Fruit fly (Drosophila melanogaster) whole organism, embryonic: ENCODE results near the gene CG14440.

Experiments
- Aef1 ChIP-seq: fragments of 200-800 bp; sonication (Bioruptor generic); IDR thresholded peaks from 3 replicates; pipeline ENCODE4 v1.3.6; 2022; ENCODE audit warnings: missing biosample characterization, missing genetic modification characterization
- Atf-2 ChIP-seq: fragments of 200-800 bp; sonication (Bioruptor generic); optimal IDR thresholded peaks from 2 replicates; lab custom pipeline; 2016; ENCODE audit warnings: missing biosample characterization, missing genetic modification characterization
- B-H1 ChIP-seq: fragments of 200-800 bp; sonication (Bioruptor generic); IDR thresholded peaks from 3 replicates; pipeline ENCODE4 v1.3.6; 2022; ENCODE audit warnings: missing biosample characterization, missing genetic modification characterization
- CG10959 ChIP-seq: fragments of 200-800 bp; sonication (Bioruptor generic); IDR thresholded peaks from 2 replicates; pipeline ENCODE4 v1.3.6; 2022; ENCODE audit warnings: missing biosample characterization, missing genetic modification characterization
- CG10979 ChIP-seq: fragments of 200-800 bp; sonication (Bioruptor generic); optimal IDR thresholded peaks from 2 replicates; lab custom pipeline; 2018; ENCODE audit warnings: missing biosample characterization, mild to moderate bottlenecking, missing genetic modification characterization, moderate library complexity
- CG14710 ChIP-seq: fragments of 200-800 bp; sonication (Bioruptor generic); optimal IDR thresholded peaks from 3 replicates; lab custom pipeline; 2019; ENCODE audit warnings: missing biosample characterization, mild to moderate bottlenecking, missing genetic modification characterization, moderate library complexity
- CG15011 ChIP-seq: fragments of 200-800 bp; sonication (Bioruptor generic); optimal IDR thresholded peaks from 3 replicates; lab custom pipeline; 2018; ENCODE audit warnings: missing biosample characterization, mild to moderate bottlenecking, missing genetic modification characterization
- CG15073 ChIP-seq: fragments of 200-800 bp; sonication (Bioruptor generic); optimal IDR thresholded peaks from 2 replicates; lab custom pipeline; 2016; ENCODE audit warnings: missing biosample characterization, missing genetic modification characterization
- CG17612 ChIP-seq: fragments of 200-800 bp; sonication (Bioruptor generic); IDR thresholded peaks from 2 replicates; pipeline ENCODE4 v1.3.6; 2022; ENCODE audit warnings: missing biosample characterization, missing genetic modification characterization
- CG17802 ChIP-seq: fragments of 200-800 bp; sonication (Bioruptor generic); optimal IDR thresholded peaks from 2 replicates; lab custom pipeline; 2018; ENCODE audit warnings: missing biosample characterization, mild to moderate bottlenecking, missing genetic modification characterization, moderate library complexity
- CG1792 ChIP-seq: fragments of 200-800 bp; sonication (Bioruptor generic); optimal IDR thresholded peaks from 2 replicates; lab custom pipeline; 2016; ENCODE audit warnings: missing biosample characterization, missing genetic modification characterization
- CG3726 ChIP-seq: fragments of 200-800 bp; sonication (Bioruptor generic); IDR thresholded peaks from 3 replicates; pipeline ENCODE4, ENCODE4 v1.3.6; 2022; ENCODE audit warnings: missing biosample characterization, missing genetic modification characterization
- CG3847 ChIP-seq: fragments of 200-800 bp; sonication (Bioruptor generic); IDR thresholded peaks from 2 replicates; pipeline ENCODE4 v1.3.6; 2022; ENCODE audit warnings: missing biosample characterization, missing genetic modification characterization
- CG3995 ChIP-seq: fragments of 200-800 bp; sonication (Bioruptor generic); optimal IDR thresholded peaks from 3 replicates; lab custom pipeline; 2016; ENCODE audit warnings: missing biosample characterization, missing genetic modification characterization
- CG4730 ChIP-seq: fragments of 200-800 bp; sonication (Bioruptor generic); IDR thresholded peaks from 2 replicates; pipeline ENCODE4 v1.3.6; 2022; ENCODE audit warnings: missing biosample characterization, missing genetic modification characterization
- CG6765 ChIP-seq: fragments of 200-800 bp; sonication (Bioruptor generic); optimal IDR thresholded peaks from 3 replicates; lab custom pipeline; 2017; ENCODE audit warnings: missing biosample characterization, mild to moderate bottlenecking, missing genetic modification characterization
- CG7928 ChIP-seq: fragments of 200-800 bp; sonication (Bioruptor generic); optimal IDR thresholded peaks from 2 replicates; lab custom pipeline; 2017; ENCODE audit warnings: missing biosample characterization, mild to moderate bottlenecking, missing genetic modification characterization
- CG8290 ChIP-seq, 3 experiments: fragments of 200-800 bp; sonication (Bioruptor generic); optimal IDR thresholded peaks; 2 replicates each; lab custom pipeline; 2016 to 2019; ENCODE audit warnings: missing biosample characterization in 3 of 3, missing genetic modification characterization in 3 of 3, mild to moderate bottlenecking in 2 of 3, moderate library complexity in 1 of 3
- CG8388 ChIP-seq: fragments of 200-800 bp; sonication (Bioruptor generic); optimal IDR thresholded peaks from 2 replicates; lab custom pipeline; 2019; ENCODE audit warnings: missing biosample characterization, mild to moderate bottlenecking, missing genetic modification characterization, moderate library complexity
- CG9437 ChIP-seq: fragments of 200-800 bp; sonication (Bioruptor generic); optimal IDR thresholded peaks from 2 replicates; lab custom pipeline; 2018; ENCODE audit warnings: missing biosample characterization, mild to moderate bottlenecking, missing genetic modification characterization
- Dad ChIP-seq: fragments of 200-800 bp; sonication (Bioruptor generic); optimal IDR thresholded peaks from 3 replicates; lab custom pipeline; 2016; ENCODE audit warnings: missing biosample characterization, missing genetic modification characterization
- Dp ChIP-seq: fragments of 200-800 bp; sonication (Bioruptor generic); optimal IDR thresholded peaks from 2 replicates; lab custom pipeline; 2018; ENCODE audit warnings: missing biosample characterization, mild to moderate bottlenecking, missing genetic modification characterization, moderate library complexity
- Ets97D ChIP-seq: fragments of 200-800 bp; sonication (Bioruptor generic); optimal IDR thresholded peaks from 3 replicates; lab custom pipeline; 2016; ENCODE audit warnings: missing biosample characterization, missing genetic modification characterization
- Fer3 ChIP-seq: fragments of 200-800 bp; sonication (Bioruptor generic); optimal IDR thresholded peaks from 2 replicates; lab custom pipeline; 2018; ENCODE audit warnings: missing biosample characterization, mild to moderate bottlenecking, missing genetic modification characterization, moderate library complexity
- Gsc ChIP-seq: fragments of 200-800 bp; sonication (Bioruptor generic); IDR thresholded peaks from 2 replicates; pipeline ENCODE4 v1.3.6; 2022; ENCODE audit warnings: missing biosample characterization, missing genetic modification characterization
- Hmx ChIP-seq: fragments of 200-800 bp; sonication (Bioruptor generic); optimal IDR thresholded peaks from 2 replicates; lab custom pipeline; 2016; ENCODE audit warnings: missing biosample characterization, missing genetic modification characterization
- NK7.1 ChIP-seq: fragments of 200-800 bp; sonication (Bioruptor generic); optimal IDR thresholded peaks from 3 replicates; lab custom pipeline; 2016; ENCODE audit warnings: missing biosample characterization, missing genetic modification characterization
- Oli ChIP-seq: fragments of 200-800 bp; sonication (Bioruptor generic); optimal IDR thresholded peaks from 2 replicates; lab custom pipeline; 2018; ENCODE audit warnings: missing biosample characterization, mild to moderate bottlenecking, missing genetic modification characterization, moderate library complexity
- Xrp1 ChIP-seq: fragments of 200-800 bp; sonication (Bioruptor generic); IDR thresholded peaks from 2 replicates; pipeline ENCODE4 v1.3.6; 2022; ENCODE audit warnings: missing biosample characterization, missing genetic modification characterization
- amos ChIP-seq: fragments of 200-800 bp; sonication (Bioruptor generic); IDR thresholded peaks from 2 replicates; pipeline ENCODE4 v1.3.6; 2022; ENCODE audit warnings: missing biosample characterization, missing genetic modification characterization; ENCODE audit not compliant: partially characterized antibody
- az2 ChIP-seq: fragments of 200-800 bp; sonication (Bioruptor generic); optimal IDR thresholded peaks from 3 replicates; lab custom pipeline; 2016; ENCODE audit warnings: missing biosample characterization, missing genetic modification characterization
- chif ChIP-seq, 2 experiments: fragments of 200-800 bp; sonication (Bioruptor generic); optimal IDR thresholded peaks; 3 replicates each; lab custom pipeline; 2016; ENCODE audit warnings: missing biosample characterization in 2 of 2, missing genetic modification characterization in 2 of 2
- crol ChIP-seq: fragments of 200-800 bp; sonication (Bioruptor generic); IDR thresholded peaks from 2 replicates; pipeline ENCODE4 v1.3.6; 2022; ENCODE audit warnings: missing biosample characterization, missing genetic modification characterization
- crp ChIP-seq, 2 experiments: fragments of 200-800 bp; sonication (Bioruptor generic); optimal IDR thresholded peaks; 2 replicates in 1 of 2; 3 replicates in 1 of 2; lab custom pipeline; 2017; ENCODE audit warnings: missing biosample characterization in 2 of 2, missing genetic modification characterization in 2 of 2, mild to moderate bottlenecking in 1 of 2, moderate library complexity in 1 of 2
- dm ChIP-seq: fragments of 200-800 bp; sonication (Bioruptor generic); optimal IDR thresholded peaks from 3 replicates; lab custom pipeline; 2016; ENCODE audit warnings: missing biosample characterization, missing genetic modification characterization
- dmrt11E ChIP-seq: fragments of 200-800 bp; sonication (Bioruptor generic); optimal IDR thresholded peaks from 3 replicates; lab custom pipeline; 2018; ENCODE audit warnings: missing biosample characterization, mild to moderate bottlenecking, missing genetic modification characterization, moderate library complexity
- dysf ChIP-seq: fragments of 200-800 bp; sonication (Bioruptor generic); IDR thresholded peaks from 3 replicates; pipeline ENCODE4 v1.3.6; 2022; ENCODE audit warnings: missing biosample characterization, missing genetic modification characterization
- ems ChIP-seq: fragments of 200-800 bp; sonication (Bioruptor generic); optimal IDR thresholded peaks from 3 replicates; lab custom pipeline; 2016; ENCODE audit warnings: missing biosample characterization, missing genetic modification characterization
- en ChIP-seq: fragments of 200-800 bp; sonication (Bioruptor generic); optimal IDR thresholded peaks from 2 replicates; lab custom pipeline; 2016; ENCODE audit warnings: missing biosample characterization, missing genetic modification characterization
- esg ChIP-seq: fragments of 200-800 bp; sonication (Bioruptor generic); conservative IDR thresholded peaks from 2 replicates; pipeline ENCODE4 v1.3.6; 2022; ENCODE audit warnings: missing biosample characterization, missing genetic modification characterization
- hbn ChIP-seq: fragments of 200-800 bp; sonication (Bioruptor generic); IDR thresholded peaks from 2 replicates; pipeline ENCODE4 v1.3.6; 2022; ENCODE audit warnings: missing biosample characterization, missing genetic modification characterization; ENCODE audit not compliant: partially characterized antibody
- ind ChIP-seq: fragments of 200-800 bp; sonication (Bioruptor generic); optimal IDR thresholded peaks from 3 replicates; lab custom pipeline; 2016; ENCODE audit warnings: missing biosample characterization, missing genetic modification characterization
- lilli ChIP-seq: fragments of 200-800 bp; sonication (Bioruptor generic); optimal IDR thresholded peaks from 3 replicates; lab custom pipeline; 2016; ENCODE audit warnings: missing biosample characterization, missing genetic modification characterization
- lov ChIP-seq, 2 experiments: fragments of 200-800 bp in 1 of 2; fragments of >200 bp in 1 of 2; sonication (Bioruptor generic) in 1 of 2; IDR thresholded peaks in 1 of 2; optimal IDR thresholded peaks in 1 of 2; 2 replicates in 1 of 2; 3 replicates in 1 of 2; pipeline versions ENCODE4 v1.3.6 to Lab custom; 2017 to 2022; ENCODE audit warnings: missing biosample characterization in 1 of 2, missing genetic modification characterization in 1 of 2
- mam ChIP-seq: fragments of 200-800 bp; sonication (Bioruptor generic); optimal IDR thresholded peaks from 3 replicates; lab custom pipeline; 2016; ENCODE audit warnings: missing biosample characterization, missing genetic modification characterization
- pan ChIP-seq, 4 experiments: fragments of >200 bp in 3 of 4; fragments of 200-800 bp in 1 of 4; sonication (Bioruptor generic) in 1 of 4; optimal IDR thresholded peaks in 3 of 4; IDR thresholded peaks in 1 of 4; 2 replicates each; pipeline versions ENCODE4 v1.3.6 to Lab custom; 2017 to 2022; ENCODE audit warnings: missing biosample characterization in 2 of 4, missing genetic modification characterization in 2 of 4, mixed read lengths in 1 of 4
- sr ChIP-seq: fragments of 200-800 bp; sonication (Bioruptor generic); IDR thresholded peaks from 3 replicates; pipeline ENCODE4 v1.3.6; 2022; ENCODE audit warnings: missing biosample characterization, missing genetic modification characterization
- stwl ChIP-seq: fragments of 200-800 bp; sonication (Bioruptor generic); optimal IDR thresholded peaks from 3 replicates; lab custom pipeline; 2018; ENCODE audit warnings: missing biosample characterization, mild to moderate bottlenecking, missing genetic modification characterization, moderate library complexity
- wdn ChIP-seq: fragments of 200-800 bp; sonication (Bioruptor generic); IDR thresholded peaks from 2 replicates; pipeline ENCODE4 v1.3.6; 2022; ENCODE audit warnings: missing biosample characterization, missing genetic modification characterization

The CG14440 gene

DNA sequence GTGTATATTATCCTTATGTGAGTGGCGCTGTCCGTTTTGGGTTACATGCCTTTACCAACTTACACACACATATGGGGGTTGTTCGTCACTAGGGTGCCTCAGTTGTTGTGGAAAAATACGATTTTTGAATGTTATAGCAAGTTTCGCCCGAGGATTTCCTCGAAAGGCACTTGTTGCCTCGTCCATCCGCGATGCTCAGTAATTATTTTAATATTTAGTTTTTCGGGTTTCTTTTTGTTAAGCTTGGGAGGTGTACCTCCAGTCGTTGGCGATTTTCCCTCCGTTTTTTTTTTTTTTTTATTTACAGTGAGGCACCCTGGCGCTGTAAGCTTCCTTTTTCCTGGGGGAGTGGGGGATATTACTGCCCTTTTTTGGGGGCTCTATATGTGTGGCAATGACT is 1.9 kb downstream of the CG14440 start (continued):
- no peak; the same call in 2 of the 3 replicates for TF ChIP-seq B-H1 (GFP tag; lab: Robert Waterston, UW)
- no peak for TF ChIP-seq CG3995
- peak; percentile 52 for TF ChIP-seq ind (GFP tag; lab: Kevin White, UChicago)
- no peak for TF ChIP-seq CG17612 (GFP tag; lab: Robert Waterston, UW)
- TF ChIP-seq CG15011 (GFP tag; lab: Kevin White, UChicago) = peak; percentile 20
- peak; percentile 64 for TF ChIP-seq CG10979 (tag; lab: Kevin White, UChicago)
- 0 out of 2 replicates have a peak, but pooled peaks have one; percentile 17 for TF ChIP-seq crol (GFP tag; lab: Robert Waterston, UW)
- no peak for TF ChIP-seq lov (optimal IDR thresholded peaks at IDR 0.05; lab: Kevin White, UChicago)
- 0 out of 3 replicates have a peak, but pooled peaks have one; percentile 41 for TF ChIP-seq lov (GFP tag; IDR thresholded peaks at IDR 0.05; lab: Robert Waterston, UW)
- TF ChIP-seq Hmx (GFP tag; lab: Kevin White, UChicago) = peak; percentile 10
- TF ChIP-seq dmrt11E (tag; lab: Kevin White, UChicago) = peak; percentile 34
- TF ChIP-seq CG15073 = no peak
- TF ChIP-seq CG10959 (GFP tag; lab: Robert Waterston, UW) = no peak
- TF ChIP-seq Xrp1 (GFP tag; lab: Robert Waterston, UW) = peak; percentile 67; the same call in 1 of the 2 replicates
- TF ChIP-seq CG3847 (GFP tag; lab: Robert Waterston, UW) = peak; percentile 59; the same call in 1 of the 2 replicates
- peak; percentile 49 for TF ChIP-seq CG14710
- peak; percentile 57 for TF ChIP-seq CG8388 (GFP tag; lab: Kevin White, UChicago)
- TF ChIP-seq mam (GFP tag; lab: Kevin White, UChicago) = peak; percentile 53
- TF ChIP-seq Aef1 (GFP tag; lab: Robert Waterston, UW) = peak; percentile 38; the same call in 1 of the 3 replicates
- TF ChIP-seq NK7.1 (GFP tag; lab: Kevin White, UChicago) = no peak
- no peak for TF ChIP-seq dm (GFP tag; lab: Kevin White, UChicago)
- TF ChIP-seq CG7928 (GFP tag; lab: Kevin White, UChicago) = no peak
- peak; percentile 10 for TF ChIP-seq Ets97D (GFP tag; lab: Kevin White, UChicago)
- peak; percentile 9 for TF ChIP-seq en
- peak; percentile 46 for TF ChIP-seq CG9437 (GFP tag; lab: Kevin White, UChicago)
- TF ChIP-seq Dad (GFP tag; lab: Kevin White, UChicago) = peak; percentile 18
- no peak for TF ChIP-seq Dp (GFP tag; lab: Kevin White, UChicago)
- TF ChIP-seq CG4730 (GFP tag; lab: Robert Waterston, UW) = 0 out of 2 replicates have a peak, but pooled peaks have one; percentile 22
- TF ChIP-seq CG1792 = peak; percentile 33
- TF ChIP-seq CG17802 (tag; lab: Kevin White, UChicago) = no peak
- TF ChIP-seq hbn (GFP tag; lab: Robert Waterston, UW) = no peak
- peak; percentile 41 to 59 for TF ChIP-seq chif (GFP tag; optimal IDR thresholded peaks at IDR 0.05; lab: Kevin White, UChicago)
- TF ChIP-seq sr (GFP tag; lab: Robert Waterston, UW) = no peak
- TF ChIP-seq Gsc = no peak
- TF ChIP-seq dysf (GFP tag; lab: Robert Waterston, UW) = peak; percentile 75
- TF ChIP-seq wdn = no peak
- no peak for TF ChIP-seq stwl (tag; lab: Kevin White, UChicago)
- TF ChIP-seq ems (GFP tag; lab: Kevin White, UChicago) = peak; percentile 61
- TF ChIP-seq crp (GFP tag; optimal IDR thresholded peaks at IDR 0.05; lab: Kevin White, UChicago) = no peak
- TF ChIP-seq esg (GFP tag; lab: Robert Waterston, UW) = peak; percentile 59
- TF ChIP-seq az2 (GFP tag; lab: Kevin White, UChicago) = peak; percentile 55
- no peak for TF ChIP-seq pan (optimal IDR thresholded peaks at IDR 0.05; lab: Kevin White, UChicago)
- TF ChIP-seq pan (GFP tag; optimal IDR thresholded peaks at IDR 0.05 in 1 of 2, IDR thresholded peaks at IDR 0.05 in 1 of 2) = peak in 1 of 2 experiments; percentile 76
- TF ChIP-seq CG3726 (GFP tag; lab: Robert Waterston, UW) = peak; percentile 46; the same call in 1 of the 3 replicates
- peak; percentile 78 for TF ChIP-seq lilli (GFP tag; lab: Kevin White, UChicago)
- TF ChIP-seq Fer3 (tag; lab: Kevin White, UChicago) = peak; percentile 58
- peak; percentile 78 for TF ChIP-seq CG6765 (GFP tag; lab: Kevin White, UChicago)
- peak; percentile 42 for TF ChIP-seq Atf-2 (GFP tag; lab: Kevin White, UChicago)
- no peak for TF ChIP-seq amos (GFP tag; lab: Robert Waterston, UW)
- no peak for TF ChIP-seq CG8290 (GFP tag; optimal IDR thresholded peaks at IDR 0.05; lab: Kevin White, UChicago)
- peak in 1 of 2 experiments; percentile 13 for TF ChIP-seq CG8290 (tag; optimal IDR thresholded peaks at IDR 0.05; lab: Kevin White, UChicago)
- peak; percentile 66 for TF ChIP-seq Oli (tag; lab: Kevin White, UChicago)
